Fruit fly (Drosophila melanogaster): Measurements from ENCODE around the gene Ulp1.
A peak's percentile ranks its signal among the peaks of the same experiment; 100 is the strongest.

Ulp1 gene

DNA sequence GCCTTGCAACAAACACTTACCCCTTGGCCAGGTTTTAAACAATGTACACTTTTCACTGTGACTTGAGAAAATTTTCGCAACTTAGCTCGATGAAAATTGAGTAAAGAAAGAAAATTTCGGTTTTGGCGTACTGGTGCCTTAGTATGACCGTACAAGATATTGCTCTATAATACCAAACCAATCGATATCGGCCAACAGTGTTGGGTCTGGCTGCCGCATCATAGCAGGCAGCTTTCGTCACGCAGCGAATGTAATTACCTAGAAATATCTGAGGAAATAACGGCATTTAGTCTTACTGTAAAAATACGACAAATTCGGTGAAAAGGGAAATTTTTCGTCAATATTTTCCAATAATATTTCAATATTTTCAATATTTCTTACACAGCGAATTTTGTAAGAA lies at the start of gene Ulp1 (continued):
- no peak for TF ChIP-seq CG7372 (GFP tag; IDR thresholded peaks at IDR 0.05)
- no peak for TF ChIP-seq GATAe (GFP tag; conservative IDR thresholded peaks at IDR 0.05)
- no peak for TF ChIP-seq CG17328 (GFP tag; IDR thresholded peaks at IDR 0.05)
- TF ChIP-seq trem (tag; optimal IDR thresholded peaks at IDR 0.05): peak; percentile 58
- TF ChIP-seq CG1792 (GFP tag; optimal IDR thresholded peaks at IDR 0.05): no peak
- no peak for TF ChIP-seq CG8478 (optimal IDR thresholded peaks at IDR 0.05)
- TF ChIP-seq bab2 (GFP tag; optimal IDR thresholded peaks at IDR 0.05): no peak
- peak; percentile 45 for TF ChIP-seq bbx (GFP tag; IDR thresholded peaks at IDR 0.05; ENCODE audit: partially characterized antibody)
- no peak for TF ChIP-seq CG11247 (GFP tag; IDR thresholded peaks at IDR 0.05)
- TF ChIP-seq CG8388 (GFP tag; optimal IDR thresholded peaks at IDR 0.05): no peak
- peak; percentile 17; the same call in 1 of the 3 replicates for TF ChIP-seq CG17361 (GFP tag; IDR thresholded peaks at IDR 0.05)
- peak; percentile 41 for TF ChIP-seq CG2712 (tag; optimal IDR thresholded peaks at IDR 0.05)
- TF ChIP-seq HLH4C (GFP tag; IDR thresholded peaks at IDR 0.05; ENCODE audit: partially characterized antibody): 0 out of 3 replicates have a peak, but pooled peaks have one; percentile 25
- peak; percentile 52 for TF ChIP-seq CG17186 (GFP tag; optimal IDR thresholded peaks at IDR 0.05)
- no peak for TF ChIP-seq croc (GFP tag; conservative IDR thresholded peaks at IDR 0.05)
- no peak for TF ChIP-seq Six4 (GFP tag; optimal IDR thresholded peaks at IDR 0.05)
- 0 out of 3 replicates have a peak, but pooled peaks have one; percentile 32 for TF ChIP-seq ci (GFP tag; IDR thresholded peaks at IDR 0.05)
- peak; percentile 12 for TF ChIP-seq shn (GFP tag; optimal IDR thresholded peaks at IDR 0.05)
- TF ChIP-seq CG6654 (GFP tag; optimal IDR thresholded peaks at IDR 0.05): no peak
- no peak for TF ChIP-seq al (GFP tag; IDR thresholded peaks at IDR 0.05)
- TF ChIP-seq az2 (GFP tag; optimal IDR thresholded peaks at IDR 0.05): no peak
- TF ChIP-seq D19B (GFP tag; optimal IDR thresholded peaks at IDR 0.05): no peak
- TF ChIP-seq Hand (GFP tag; optimal IDR thresholded peaks at IDR 0.05): no peak
- peak; percentile 76 for TF ChIP-seq CG3995 (GFP tag; optimal IDR thresholded peaks at IDR 0.05)
- peak; percentile 23 for TF ChIP-seq nerfin-1 (tag; optimal IDR thresholded peaks at IDR 0.05)
- TF ChIP-seq Ptx1 (GFP tag; IDR thresholded peaks at IDR 0.05): no peak
- TF ChIP-seq CG12236 (GFP tag; optimal IDR thresholded peaks at IDR 0.05): no peak
- TF ChIP-seq row (GFP tag; IDR thresholded peaks at IDR 0.05): peak; percentile 59; the same call in 2 of the 3 replicates
- no peak for TF ChIP-seq Bdp1 (GFP tag; optimal IDR thresholded peaks at IDR 0.05)
- peak; percentile 87 for TF ChIP-seq zen (tag; optimal IDR thresholded peaks at IDR 0.05)
- peak; percentile 58 for TF ChIP-seq E2f2 (GFP tag; IDR thresholded peaks at IDR 0.05)
- no peak for TF ChIP-seq CG4730 (GFP tag; IDR thresholded peaks at IDR 0.05)
- peak; percentile 78 for TF ChIP-seq stwl (tag; optimal IDR thresholded peaks at IDR 0.05)
- peak; percentile 29 for TF ChIP-seq gro (GFP tag; optimal IDR thresholded peaks at IDR 0.05)
- peak; percentile 13 for TF ChIP-seq Xbp1 (GFP tag; optimal IDR thresholded peaks at IDR 0.05)
- TF ChIP-seq CG7928 (GFP tag; optimal IDR thresholded peaks at IDR 0.05): no peak
- TF ChIP-seq CG34224 (GFP tag; IDR thresholded peaks at IDR 0.05; ENCODE audit: partially characterized antibody): peak; percentile 17; the same call in 1 of the 3 replicates
- peak; percentile 28 for TF ChIP-seq grau (tag; optimal IDR thresholded peaks at IDR 0.05)
- peak; percentile 2 for TF ChIP-seq CG7987 (GFP tag; optimal IDR thresholded peaks at IDR 0.05)
- peak; percentile 57 for TF ChIP-seq CG10462 (GFP tag; optimal IDR thresholded peaks at IDR 0.05)
- TF ChIP-seq Elba2 (GFP tag; optimal IDR thresholded peaks at IDR 0.05): peak; percentile 7
- peak; percentile 39 for TF ChIP-seq Scr (GFP tag; IDR thresholded peaks at IDR 0.05; ENCODE audit: partially characterized antibody)
- no peak for TF ChIP-seq CG15073 (GFP tag; optimal IDR thresholded peaks at IDR 0.05)
- TF ChIP-seq CG13894 (tag; optimal IDR thresholded peaks at IDR 0.05): peak; percentile 39
- peak; percentile 27 for TF ChIP-seq HLH54F (GFP tag; optimal IDR thresholded peaks at IDR 0.05)
- no peak for TF ChIP-seq CG10565 (GFP tag; optimal IDR thresholded peaks at IDR 0.05)
- peak; percentile 43 for TF ChIP-seq CG13624 (GFP tag; optimal IDR thresholded peaks at IDR 0.05)
- no peak for TF ChIP-seq CG7357 (GFP tag; IDR thresholded peaks at IDR 0.05)
- no peak for TF ChIP-seq CG11093 (GFP tag; IDR thresholded peaks at IDR 0.05)
- TF ChIP-seq sd (tag; optimal IDR thresholded peaks at IDR 0.05): peak; percentile 45
- peak; percentile 69 for TF ChIP-seq CG14710 (tag; optimal IDR thresholded peaks at IDR 0.05)
- TF ChIP-seq CG4820 (GFP tag; optimal IDR thresholded peaks at IDR 0.05): no peak

All from whole organism, embryonic.